Fruit fly (Drosophila melanogaster): ENCODE results near the gene Drice.

The Drice gene

dm6 chr3R:29794161-29794882 is 5.1 kb upstream of the Drice start, which contains the start of gene sro:
Gene sro (plus strand): TSS chr3R:29794597.
- TF ChIP-seq Sin3A (optimal IDR thresholded peaks at IDR 0.05) (no peak), insv (optimal IDR thresholded peaks at IDR 0.05) (no peak), Myc (optimal IDR thresholded peaks at IDR 0.05) (no peak)

- TF ChIP-seq ttk (optimal IDR thresholded peaks at IDR 0.05): no peak
- no peak for TF ChIP-seq psq (optimal IDR thresholded peaks at IDR 0.05)
- TF ChIP-seq Myc (optimal IDR thresholded peaks at IDR 0.05): no peak
- TF ChIP-seq Sin3A (optimal IDR thresholded peaks at IDR 0.05): no peak
- TF ChIP-seq h (optimal IDR thresholded peaks at IDR 0.05): no peak
- TF ChIP-seq insv (optimal IDR thresholded peaks at IDR 0.05): no peak
Observed at dm6 chr3R:29797183-29797582, 2.3 kb upstream of the Drice start.

dm6 chr3R:29799681-29800028 is 197 bp downstream of the Drice start:
- TF ChIP-seq ttk (optimal IDR thresholded peaks at IDR 0.05) (no peak), insv (optimal IDR thresholded peaks at IDR 0.05) (no peak), psq (optimal IDR thresholded peaks at IDR 0.05) (no peak), h (optimal IDR thresholded peaks at IDR 0.05) (no peak), Myc (optimal IDR thresholded peaks at IDR 0.05) (no peak), Sin3A (optimal IDR thresholded peaks at IDR 0.05) (no peak)

dm6 chr3R:29802753-29803313 is 3.4 kb downstream of the Drice start, which contains the start of the genes Etfb and CG7789:
Gene Etfb (minus strand): TSS chr3R:29802945.
Gene CG7789 (plus strand): TSS chr3R:29803196.
- TF ChIP-seq ttk (optimal IDR thresholded peaks at IDR 0.05): no peak
- no peak for TF ChIP-seq psq (optimal IDR thresholded peaks at IDR 0.05)
- TF ChIP-seq h (optimal IDR thresholded peaks at IDR 0.05): no peak
- no peak for TF ChIP-seq insv (optimal IDR thresholded peaks at IDR 0.05)
- no peak for TF ChIP-seq Sin3A (optimal IDR thresholded peaks at IDR 0.05)

- no peak for TF ChIP-seq Sin3A (optimal IDR thresholded peaks at IDR 0.05)
Observed at dm6 chr3R:29806682-29807393, 7.4 kb downstream of the Drice start, which contains the start of the genes ca and ncd. Gene ca (plus strand): TSS chr3R:29806811. Gene ncd (minus strand): TSS chr3R:29807127.

- TF ChIP-seq h (optimal IDR thresholded peaks at IDR 0.05) (no peak), ttk (optimal IDR thresholded peaks at IDR 0.05) (no peak), insv (optimal IDR thresholded peaks at IDR 0.05) (no peak), Myc (optimal IDR thresholded peaks at IDR 0.05) (no peak), psq (optimal IDR thresholded peaks at IDR 0.05) (no peak), Sin3A (optimal IDR thresholded peaks at IDR 0.05) (no peak)
Observed at dm6 chr3R:29816266-29816665, 16.8 kb downstream of the Drice start, which contains the start of gene Vps16B. Gene Vps16B (minus strand): TSS chr3R:29816451.

- TF ChIP-seq ttk (optimal IDR thresholded peaks at IDR 0.05) (no peak), psq (optimal IDR thresholded peaks at IDR 0.05) (no peak), insv (optimal IDR thresholded peaks at IDR 0.05) (no peak), h (optimal IDR thresholded peaks at IDR 0.05) (no peak), Sin3A (optimal IDR thresholded peaks at IDR 0.05) (no peak), Myc (optimal IDR thresholded peaks at IDR 0.05) (no peak)
Observed at dm6 chr3R:29817664-29818063, 18.2 kb downstream of the Drice start, which contains the start of gene CG7829. Gene CG7829 (minus strand): TSS chr3R:29817764.

- no peak for TF ChIP-seq ttk (optimal IDR thresholded peaks at IDR 0.05)
- no peak for TF ChIP-seq Sin3A (optimal IDR thresholded peaks at IDR 0.05)
- TF ChIP-seq insv (optimal IDR thresholded peaks at IDR 0.05): no peak
- TF ChIP-seq h (optimal IDR thresholded peaks at IDR 0.05): no peak
- no peak for TF ChIP-seq Myc (optimal IDR thresholded peaks at IDR 0.05)
- no peak for TF ChIP-seq psq (optimal IDR thresholded peaks at IDR 0.05)
Observed at dm6 chr3R:29818434-29819268, 19.2 kb downstream of the Drice start, which contains the start of gene neo. Gene neo (plus strand): TSS chr3R:29819131.

- no peak for TF ChIP-seq insv (optimal IDR thresholded peaks at IDR 0.05)
- no peak for TF ChIP-seq psq (optimal IDR thresholded peaks at IDR 0.05)
- no peak for TF ChIP-seq ttk (optimal IDR thresholded peaks at IDR 0.05)
Observed at dm6 chr3R:29829228-29829786, 29.8 kb downstream of the Drice start.

dm6 chr3R:29830925-29831324 is 31.5 kb downstream of the Drice start:
- TF ChIP-seq psq (optimal IDR thresholded peaks at IDR 0.05) (no peak), ttk (optimal IDR thresholded peaks at IDR 0.05) (no peak), Myc (optimal IDR thresholded peaks at IDR 0.05) (no peak), h (optimal IDR thresholded peaks at IDR 0.05) (no peak), Sin3A (optimal IDR thresholded peaks at IDR 0.05) (no peak), insv (optimal IDR thresholded peaks at IDR 0.05) (no peak)
